Worm (Caenorhabditis elegans) whole organism, L4 larva: Measurements from ENCODE around the gene dnj-20.

Source experiments
- T20F7.1 ChIP-seq: fragments of 200-800 bp; sonication (Bioruptor generic); optimal IDR thresholded peaks from 2 replicates; lab custom pipeline; 2018; ENCODE audit warnings: mild to moderate bottlenecking, missing genetic modification characterization, missing compliant biosample characterization
- T26A8.4 ChIP-seq: fragments of 200-800 bp; sonication (Bioruptor generic); IDR thresholded peaks from 2 replicates; pipeline ENCODE4 v1.3.6; 2022; ENCODE audit warnings: missing genetic modification characterization, missing compliant biosample characterization
- ZK546.5 ChIP-seq, 2 experiments: sonication (generic microtip); optimal IDR thresholded peaks; 2 replicates each; lab custom pipeline; 2017; ENCODE audit warnings: missing biosample characterization in 2 of 2, missing genetic modification characterization in 2 of 2
- ceh-32 ChIP-seq: sonication (generic microtip); optimal IDR thresholded peaks from 2 replicates; lab custom pipeline; 2016; ENCODE audit warnings: mild to moderate bottlenecking, missing genetic modification characterization, missing compliant biosample characterization; ENCODE audit not compliant: poor library complexity
- duxl-1 ChIP-seq: sonication (generic microtip); optimal IDR thresholded peaks from 2 replicates; lab custom pipeline; 2016; ENCODE audit warnings: mild to moderate bottlenecking, missing genetic modification characterization, moderate library complexity, missing compliant biosample characterization; ENCODE audit not compliant: poor library complexity
- nhr-10 ChIP-seq: fragments of 150-350 bp; optimal IDR thresholded peaks from 2 replicates; lab custom pipeline; 2014; ENCODE audit warnings: missing biosample characterization, missing genetic modification characterization
- nhr-237 ChIP-seq: sonication (generic microtip); optimal IDR thresholded peaks from 2 replicates; lab custom pipeline; 2017; ENCODE audit warnings: missing biosample characterization, missing genetic modification characterization
- pha-4 ChIP-seq, 2 experiments: fragments of 150-350 bp in 1 of 2; fragments of 200-800 bp in 1 of 2; sonication (Bioruptor generic) in 1 of 2; IDR thresholded peaks in 1 of 2; optimal IDR thresholded peaks in 1 of 2; 2 replicates each; pipeline versions ENCODE4 v1.3.6 to Lab custom; 2014 to 2022; ENCODE audit warnings: missing genetic modification characterization in 2 of 2, missing genetic modification reagents in 2 of 2, missing biosample characterization in 1 of 2, missing compliant biosample characterization in 1 of 2
- snpc-1.2 ChIP-seq: fragments of 200-800 bp; sonication (Bioruptor generic); IDR thresholded peaks from 2 replicates; pipeline ENCODE4 v1.3.6; 2022; ENCODE audit warnings: missing genetic modification reagents, missing genetic modification characterization, missing compliant biosample characterization
- ztf-7 ChIP-seq: fragments of 150-350 bp; optimal IDR thresholded peaks from 2 replicates; lab custom pipeline; 2014; ENCODE audit warnings: missing biosample characterization, missing genetic modification characterization

DNA sequence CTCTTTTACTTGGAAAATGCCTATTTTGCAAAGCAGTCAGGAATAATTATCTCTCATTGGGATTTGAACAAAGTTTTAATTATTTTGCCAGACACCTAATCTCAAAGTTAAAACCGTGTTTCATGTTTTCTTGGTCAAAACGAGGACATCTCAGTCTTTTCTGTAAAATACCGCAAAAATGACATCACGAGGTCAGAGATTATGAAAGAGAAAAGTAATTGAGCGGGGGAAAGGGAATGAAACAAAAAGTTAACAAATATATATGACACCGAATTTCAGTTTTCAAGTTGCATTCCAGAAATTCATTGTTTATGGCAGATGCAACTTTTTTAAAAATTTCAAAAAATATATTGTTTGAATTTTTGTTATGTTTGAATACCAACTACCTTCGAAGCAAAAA is 21.4 kb downstream of the dnj-20 start:
- TF ChIP-seq T26A8.4 (GFP tag; lab: Robert Waterston, UW) (no peak), nhr-10 (tag; lab: Kevin White, UChicago) (no peak), snpc-1.2 (no peak), pha-4 (GFP tag; IDR thresholded peaks at IDR 0.05; lab: Robert Waterston, UW) (no peak), pha-4 (tag; optimal IDR thresholded peaks at IDR 0.05; lab: Kevin White, UChicago) (no peak), ZK546.5 (tag; optimal IDR thresholded peaks at IDR 0.05; lab: Kevin White, UChicago) (no peak), ceh-32 (tag; lab: Kevin White, UChicago) (no peak), duxl-1 (tag; lab: Kevin White, UChicago) (no peak), ztf-7 (no peak), T20F7.1 (GFP tag; lab: Kevin White, UChicago) (no peak), nhr-237 (tag; lab: Kevin White, UChicago) (no peak)
